Worm (Caenorhabditis elegans): ENCODE data around the gene vav-1.

- TF ChIP-seq aha-1 (tag) (no peak), madf-5 (GFP tag; IDR thresholded peaks at IDR 0.05) (no peak), unc-39 (tag; optimal IDR thresholded peaks at IDR 0.05) (no peak), snpc-4 (tag; optimal IDR thresholded peaks at IDR 0.05) (no peak), lin-39 (tag; optimal IDR thresholded peaks at IDR 0.05) (no peak), mep-1 (tag; optimal IDR thresholded peaks at IDR 0.05) (no peak), unc-62 (GFP tag; optimal IDR thresholded peaks at IDR 0.05 in 1 of 2) (peak in 1 of 2 experiments; percentile 94), unc-62 (tag; optimal IDR thresholded peaks at IDR 0.05) (no peak), egl-27 (tag; optimal IDR thresholded peaks at IDR 0.05) (no peak), ces-1 (GFP tag; optimal IDR thresholded peaks at IDR 0.05) (no peak), lin-15B (tag; optimal IDR thresholded peaks at IDR 0.05) (no peak), ztf-11 (tag; optimal IDR thresholded peaks at IDR 0.05) (no peak)
Measured at ce11 chrX:9248083-9248805, 16.3 kb upstream of the vav-1 start.
